Fruit fly (Drosophila melanogaster) whole organism, larva: ENCODE data around the gene CG16989.
A peak's percentile ranks its signal among the peaks of the same experiment; 100 is the strongest.

ENCODE experiments used
- noc ChIP-seq: fragments of 200-800 bp; sonication (Bioruptor generic); optimal IDR thresholded peaks from 3 replicates; lab custom pipeline; 2019; ENCODE audit warnings: missing biosample characterization, mild to moderate bottlenecking, missing genetic modification characterization, moderate library complexity

The CG16989 gene

DNA sequence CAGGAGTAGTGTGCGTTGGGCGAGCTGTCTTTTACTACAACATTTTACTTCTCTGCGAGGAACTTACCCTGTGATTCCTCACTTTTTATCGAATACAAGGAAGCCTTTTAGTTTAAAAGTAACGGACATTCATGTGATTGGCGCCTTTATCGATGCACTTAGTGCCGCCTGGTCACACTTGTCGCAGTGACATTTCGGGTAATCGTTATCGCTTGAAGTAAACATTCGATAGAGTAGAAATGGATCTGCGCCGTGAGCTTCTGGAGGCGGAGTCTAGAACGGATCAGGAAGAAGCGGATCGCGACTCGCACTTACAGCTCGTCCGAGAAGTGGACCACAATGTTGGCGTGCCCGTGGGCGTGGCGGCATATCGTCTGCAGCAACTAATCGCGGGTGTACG, at the start of gene CG16989:
CG16989 (plus strand) TSS at position 225 of the 400 bp plus-strand sequence.
- no peak for TF ChIP-seq noc (tag; lab: Kevin White, UChicago)

DNA sequence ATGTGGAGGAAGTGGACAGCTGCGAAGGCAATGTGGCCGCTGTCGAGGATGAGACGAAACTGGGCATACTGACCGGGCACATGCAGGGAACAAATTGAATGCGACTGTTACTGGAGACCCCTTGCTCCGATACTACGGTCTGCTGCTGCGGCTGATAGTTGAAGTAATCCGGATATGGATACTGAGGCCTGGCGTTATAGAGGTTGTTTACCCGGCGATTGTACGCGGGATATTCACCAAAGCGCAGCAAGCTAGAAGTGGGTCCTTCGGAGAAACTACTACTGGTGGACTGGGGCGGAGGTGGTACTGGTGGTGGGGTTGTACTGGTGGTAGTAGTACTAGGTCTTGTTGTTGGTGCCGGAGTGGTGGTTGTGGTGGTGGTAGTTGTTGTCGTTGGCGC, 42.9 kb upstream of the CG16989 start, which contains the start of gene CG5254:
CG5254 (plus strand) TSS at position 301 of the 400 bp plus-strand sequence.
- TF ChIP-seq noc (tag; lab: Kevin White, UChicago): no peak

DNA sequence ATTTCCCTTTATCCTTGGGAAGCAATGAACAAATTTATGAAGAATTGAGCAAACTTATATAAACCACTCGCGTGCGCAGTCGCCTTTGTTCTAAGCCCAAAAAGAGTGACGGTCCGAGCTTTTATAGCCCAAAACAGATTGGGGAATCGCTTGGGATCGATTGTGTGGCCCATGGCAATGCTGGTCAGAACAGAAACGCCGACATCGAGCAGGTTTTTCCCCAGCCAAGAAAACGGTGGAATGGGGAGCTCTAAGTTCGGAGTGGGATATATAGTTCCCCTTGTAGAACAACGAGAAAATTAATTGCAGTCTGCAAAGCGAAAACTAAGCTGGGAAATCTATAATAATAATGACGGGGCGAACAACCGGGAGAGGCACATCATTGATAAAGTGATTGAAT, 41.7 kb upstream of the CG16989 start, which contains the start of gene CG13362:
CG13362 (minus strand) TSS at position 101 of the 400 bp plus-strand sequence.
- no peak for TF ChIP-seq noc (tag; lab: Kevin White, UChicago)

DNA sequence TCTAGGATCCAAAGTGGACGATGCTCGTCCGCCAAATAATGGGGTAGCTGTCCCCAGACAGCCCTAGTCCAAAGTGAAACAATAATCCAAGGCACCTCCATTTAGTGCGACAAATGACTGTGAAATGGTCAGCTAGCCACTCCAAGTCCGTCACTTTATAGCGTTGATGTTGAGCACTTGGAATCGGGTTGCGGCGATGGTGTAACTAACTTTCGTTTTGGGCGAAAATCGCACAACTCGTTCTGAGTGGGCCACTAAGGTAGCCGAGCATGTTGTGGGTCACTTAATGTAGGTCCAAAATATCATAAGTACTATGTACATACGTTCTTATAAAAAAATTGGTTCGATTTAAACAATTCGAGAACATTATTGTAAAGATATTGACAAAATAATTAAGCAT, 39.4 kb upstream of the CG16989 start, which contains the start of gene CG13361:
CG13361 (minus strand) TSS at position 101 of the 400 bp plus-strand sequence.
- no peak for TF ChIP-seq noc (tag; lab: Kevin White, UChicago)

DNA sequence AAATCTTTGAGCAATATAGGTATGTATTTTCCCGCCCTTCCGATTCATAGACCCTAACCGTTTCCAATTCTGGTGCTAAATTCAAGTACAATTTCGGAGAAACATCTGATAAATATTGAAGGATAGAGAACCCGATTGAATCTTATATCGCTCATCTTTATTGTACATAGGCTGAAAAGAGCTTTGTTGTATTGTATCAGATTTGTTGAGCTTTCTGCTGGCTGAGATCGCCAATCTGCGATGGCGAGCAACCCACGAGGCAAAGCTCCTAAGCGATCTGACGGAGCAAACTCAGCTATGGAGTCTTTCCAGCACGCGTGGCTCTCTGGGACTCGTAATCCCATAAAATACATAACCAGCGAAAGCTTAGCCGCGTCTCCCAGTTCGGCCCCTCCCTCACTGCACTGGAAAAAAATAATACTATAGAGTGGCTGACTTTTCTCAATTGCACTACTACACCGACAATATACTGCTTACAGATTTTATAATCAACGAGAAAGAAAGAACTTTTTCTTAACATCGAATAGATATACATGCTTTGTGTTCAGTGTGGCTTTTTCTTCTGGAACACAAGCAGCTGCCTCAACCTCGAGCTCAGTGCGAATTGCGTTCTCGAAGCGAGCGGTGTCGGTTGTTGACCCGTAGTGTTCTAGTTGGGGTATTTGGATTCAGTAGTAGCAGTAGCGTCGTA, 37.2 kb upstream of the CG16989 start:
- TF ChIP-seq noc (tag; lab: Kevin White, UChicago): peak; percentile 89

DNA sequence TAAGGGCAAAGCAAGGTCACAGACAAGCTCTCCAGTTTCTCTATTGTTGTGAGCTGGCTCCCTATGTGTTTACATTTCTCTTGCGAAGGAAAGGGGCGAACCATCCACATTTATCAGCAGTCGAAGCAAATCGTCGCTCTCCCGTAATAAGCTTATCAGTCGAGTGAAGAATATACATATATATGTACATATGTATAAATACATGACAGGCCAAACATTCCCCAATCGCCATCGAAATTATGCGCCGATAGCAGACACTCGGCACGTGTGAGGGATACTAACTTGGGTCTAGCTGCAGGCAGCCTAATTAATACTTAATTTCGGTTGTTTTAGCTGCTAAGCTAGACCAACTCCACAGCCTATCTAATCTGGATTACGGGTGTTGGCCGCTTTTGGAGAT, 36.1 kb upstream of the CG16989 start:
- no peak for TF ChIP-seq noc (tag; lab: Kevin White, UChicago)

DNA sequence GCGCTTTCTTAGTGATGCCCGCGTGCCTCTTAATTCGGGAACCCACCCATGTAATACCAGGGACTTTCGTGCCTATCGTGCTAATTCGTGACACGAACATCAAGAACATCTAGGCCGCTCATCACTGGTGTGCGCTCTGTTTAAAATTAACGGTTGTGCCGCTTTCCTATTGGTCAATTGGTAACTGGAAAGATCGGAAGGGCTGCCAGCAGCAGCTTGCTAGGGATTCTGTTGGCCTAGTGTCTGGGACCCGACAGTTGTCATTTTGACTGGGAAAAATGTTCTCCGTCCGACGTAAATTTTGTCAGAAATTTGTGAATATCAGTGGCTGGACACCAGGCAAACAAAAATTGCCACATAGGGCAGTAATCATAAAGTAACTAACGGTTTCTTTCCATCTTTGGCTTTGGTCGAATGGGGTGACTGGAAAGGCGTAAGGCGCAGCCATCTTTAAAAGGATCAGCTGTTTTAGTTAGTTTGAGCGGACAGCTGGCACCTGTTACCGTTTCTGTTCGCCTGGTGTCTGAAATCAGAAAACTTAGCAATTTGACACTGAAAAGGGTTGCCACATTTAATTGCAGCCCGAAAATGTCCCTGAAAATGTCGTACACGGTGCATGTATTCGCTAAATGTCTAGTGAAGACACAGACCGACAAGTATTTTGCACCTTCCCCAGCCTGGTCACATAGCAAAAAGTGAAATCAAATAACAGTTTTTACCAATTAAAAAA, 33.9 kb upstream of the CG16989 start, which contains the start of gene CG5273:
CG5273 (plus strand) TSS at position 703 of the 730 bp plus-strand sequence.
- peak; percentile 12 for TF ChIP-seq noc (tag; lab: Kevin White, UChicago)

DNA sequence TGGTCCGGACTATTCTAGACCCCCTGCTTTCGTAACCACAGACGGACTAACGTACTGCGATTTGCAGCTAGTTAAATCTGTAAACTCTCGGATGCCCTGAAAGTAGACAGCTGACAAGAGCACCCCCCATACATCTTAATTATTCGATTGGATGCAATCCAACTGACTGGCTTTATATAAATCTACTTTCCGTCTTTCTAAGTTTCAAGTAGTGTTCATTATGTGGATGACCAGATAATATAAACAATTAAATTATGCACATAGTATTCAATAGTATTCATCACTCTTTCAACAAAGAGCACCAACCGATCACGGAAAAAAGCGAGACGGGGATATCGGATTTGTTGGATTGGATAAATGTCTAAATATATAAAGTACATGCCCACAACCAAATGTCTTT, 30.9 kb upstream of the CG16989 start:
- TF ChIP-seq noc (tag; lab: Kevin White, UChicago): no peak

DNA sequence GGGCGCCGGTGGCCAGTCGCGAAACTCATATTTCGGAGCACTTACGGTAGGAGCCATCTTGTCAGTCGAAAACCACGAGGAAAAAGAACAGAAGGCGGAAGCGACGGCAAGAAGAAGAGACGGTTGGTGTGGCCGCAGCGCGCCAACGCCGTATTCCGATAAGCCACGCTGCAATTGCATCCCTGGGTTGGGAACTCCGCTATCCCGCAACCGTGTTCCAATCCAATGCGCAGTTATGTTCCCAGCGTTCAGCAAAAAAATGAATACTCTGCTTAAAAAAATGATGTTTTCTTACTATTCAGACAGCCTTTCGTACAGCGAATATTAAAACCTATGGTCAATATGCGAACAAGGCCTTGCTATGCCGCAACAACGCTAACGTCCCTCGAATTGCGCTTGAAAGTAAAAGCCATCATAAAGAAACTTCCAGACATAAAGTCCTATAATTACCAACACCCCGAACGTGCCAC, 27.9 kb upstream of the CG16989 start, which contains the start of gene RpL22:
RpL22 (minus strand) TSS at position 92 of the 470 bp plus-strand sequence.
- peak; percentile 68 for TF ChIP-seq noc (tag; lab: Kevin White, UChicago)

DNA sequence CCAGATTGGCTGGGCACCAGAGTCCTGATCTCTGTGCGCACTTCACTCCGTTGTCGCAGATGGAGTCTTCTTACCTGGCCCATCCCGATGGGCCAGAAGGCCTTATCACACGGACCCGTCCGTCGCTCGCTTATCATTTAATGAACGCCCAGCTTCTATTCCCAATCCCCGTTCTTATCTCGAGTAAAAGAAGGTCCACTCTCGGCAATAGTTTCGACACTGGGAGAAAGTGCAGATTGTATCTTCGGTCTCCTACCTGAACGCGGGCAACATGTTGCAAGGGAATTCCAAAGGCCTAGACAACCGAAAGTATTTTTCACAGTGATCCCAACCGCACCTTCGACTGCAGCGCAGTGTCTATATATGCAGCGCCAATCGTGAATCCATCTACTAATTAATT, 26.9 kb upstream of the CG16989 start:
- no peak for TF ChIP-seq noc (tag; lab: Kevin White, UChicago)

DNA sequence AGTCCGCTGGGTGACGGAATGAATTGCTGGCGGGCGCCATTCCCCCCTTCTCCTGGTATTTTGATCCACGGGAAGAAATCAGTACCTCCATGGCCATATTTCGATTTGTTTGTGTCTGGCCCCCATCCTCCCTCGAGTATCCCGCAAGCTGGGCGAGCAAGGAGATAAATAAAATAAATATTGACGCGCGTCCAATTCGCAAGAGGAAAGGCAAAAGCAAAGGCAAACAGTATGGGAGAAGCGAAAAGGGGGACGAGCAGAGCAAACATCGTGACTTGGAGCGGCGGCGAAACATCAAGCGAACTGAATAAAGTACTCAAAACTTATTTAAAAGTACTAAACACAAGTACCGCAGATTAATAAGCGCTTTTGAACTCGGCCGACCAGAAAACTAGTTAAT, 25.0 kb upstream of the CG16989 start:
- TF ChIP-seq noc (tag; lab: Kevin White, UChicago): peak; percentile 13

DNA sequence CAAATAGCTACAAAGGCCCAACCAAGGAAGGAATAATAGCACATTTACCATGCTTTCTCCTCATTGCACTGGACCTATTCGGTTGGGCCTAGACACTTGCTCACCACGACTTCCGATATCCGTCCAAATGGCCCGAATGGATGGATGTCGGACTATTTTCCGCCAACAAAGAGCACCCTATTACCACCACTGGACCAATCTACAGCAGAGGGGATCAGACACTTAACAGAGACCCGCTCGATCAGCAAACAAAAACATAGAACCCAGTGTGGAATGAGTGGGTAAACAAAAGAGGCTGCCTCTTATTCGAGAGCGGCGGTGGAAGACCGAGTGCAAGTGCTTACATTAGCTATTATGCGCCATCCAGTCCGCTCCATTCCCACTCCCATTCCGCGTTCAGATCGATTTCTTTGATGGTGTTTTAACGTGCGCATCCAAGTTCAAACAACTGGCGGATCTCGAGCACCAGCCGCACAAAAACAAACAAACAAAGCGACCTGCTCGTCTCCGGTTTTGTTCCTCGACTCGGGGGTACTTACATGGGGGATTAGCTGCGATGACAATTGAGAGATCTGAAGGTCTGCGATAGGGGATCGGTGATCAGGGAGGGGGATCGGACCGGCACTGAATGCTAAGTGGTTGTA, 24.3 kb upstream of the CG16989 start:
- no peak for TF ChIP-seq noc (tag; lab: Kevin White, UChicago)

DNA sequence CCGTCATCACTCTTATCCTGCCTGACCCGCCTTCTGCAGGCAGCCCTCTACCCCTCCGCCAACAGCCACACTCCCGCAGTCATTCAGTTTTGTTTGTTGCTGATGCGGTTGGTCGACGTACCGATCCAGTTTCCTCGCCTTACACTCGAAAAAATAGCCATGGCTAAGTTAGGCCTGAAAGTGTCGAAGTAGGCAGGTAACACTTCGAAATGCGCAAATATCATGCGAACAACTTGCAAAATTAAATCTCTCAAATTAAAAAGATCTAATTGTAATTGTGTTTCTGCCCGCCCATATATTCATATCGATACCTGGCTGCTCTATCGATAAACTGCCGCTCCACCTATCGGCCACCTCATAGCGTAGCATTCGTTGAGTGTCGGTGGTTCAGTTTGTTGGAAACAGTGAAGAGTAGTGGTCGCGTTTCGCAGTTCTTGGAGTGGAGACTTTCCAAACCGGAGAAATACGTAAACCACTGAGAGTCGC, 23.3 kb upstream of the CG16989 start, which contains the start of gene fz3:
fz3 (plus strand) TSS at position 307 of the 486 bp plus-strand sequence.
- TF ChIP-seq noc (tag; lab: Kevin White, UChicago): no peak

DNA sequence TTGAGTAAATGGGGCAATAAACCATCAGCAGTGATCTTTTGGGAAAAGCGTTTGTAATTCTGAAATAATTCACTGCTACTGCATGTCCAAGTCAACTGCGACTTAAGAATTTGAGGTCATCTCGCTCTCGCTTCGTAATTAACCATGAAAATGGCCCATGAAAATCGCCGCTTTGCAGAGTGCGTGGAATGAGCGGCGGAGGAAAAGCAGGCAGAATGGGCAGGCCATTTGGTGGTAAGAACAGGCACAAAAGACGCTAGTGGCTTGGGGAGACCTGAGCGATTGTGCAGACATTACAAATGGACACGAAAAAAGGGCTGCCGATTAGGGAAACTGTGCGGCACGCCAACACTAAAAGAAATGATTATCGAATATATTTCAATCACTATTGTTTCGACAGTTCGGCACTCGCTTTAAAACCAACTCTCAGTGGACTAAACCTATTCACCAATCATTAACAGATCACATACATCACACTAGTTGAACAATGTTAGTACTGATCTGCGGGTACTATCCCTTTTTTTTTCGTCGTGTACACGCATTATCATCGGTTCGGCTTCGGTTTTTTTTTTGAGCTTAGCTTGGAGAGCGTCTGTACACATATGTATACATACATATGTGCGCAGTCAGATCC, 21.4 kb upstream of the CG16989 start:
- no peak for TF ChIP-seq noc (tag; lab: Kevin White, UChicago)
